Fruit fly (Drosophila melanogaster) S2 (cell line): Measurements from ENCODE around the gene CG13053.

ENCODE experiments used
- CG8478 ChIP-seq: fragments of >200 bp; optimal IDR thresholded peaks from 2 replicates; lab custom pipeline; 2018
- CTCF ChIP-seq, 2 experiments: fragments of >200 bp; optimal IDR thresholded peaks; 2 replicates each; lab custom pipeline; 2018

DNA sequence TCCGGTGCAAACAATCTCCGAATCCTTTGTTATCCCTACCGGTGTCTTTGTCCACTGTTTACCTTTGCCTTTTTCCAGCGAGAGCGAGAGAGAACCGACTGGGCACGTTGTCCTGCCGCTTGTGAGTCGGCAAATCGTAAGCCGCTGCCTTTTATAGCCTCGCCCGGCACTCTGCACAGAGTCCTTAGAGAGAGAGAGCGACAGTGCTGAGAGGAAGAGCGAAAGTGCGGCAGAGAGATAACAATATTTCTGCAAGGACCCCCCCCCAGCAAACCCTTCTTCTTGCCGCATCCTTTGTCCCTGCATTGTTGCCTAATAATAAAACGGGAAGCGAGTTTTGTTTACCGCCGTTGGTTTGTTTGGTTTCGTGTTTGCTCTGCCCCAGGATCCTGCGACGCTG lies 7.3 kb downstream of the CG13053 start, which contains the start of gene CG13055:
- TF ChIP-seq CG8478 (lab: Kevin White, UChicago) (no peak), CTCF (optimal IDR thresholded peaks at IDR 0.05; lab: Kevin White, UChicago) (no peak)
